Fruit fly (Drosophila melanogaster) whole organism, pupa: ENCODE measurements around the gene CG18135.

ENCODE experiments used
- CG10348 ChIP-seq: fragments of 200-800 bp; sonication (Bioruptor generic); IDR thresholded peaks from 2 replicates; pipeline ENCODE4 v1.3.6; 2022; ENCODE audit warnings: missing biosample characterization, missing genetic modification characterization
- CG12605 ChIP-seq: fragments of 200-800 bp; sonication (Bioruptor generic); IDR thresholded peaks from 2 replicates; pipeline ENCODE4 v1.3.6; 2022; ENCODE audit warnings: missing biosample characterization, missing genetic modification characterization
- CG13204 ChIP-seq: fragments of 200-800 bp; sonication (Bioruptor generic); optimal IDR thresholded peaks from 2 replicates; lab custom pipeline; 2018; ENCODE audit warnings: missing biosample characterization, mild to moderate bottlenecking, missing genetic modification characterization, moderate library complexity
- CG14655 ChIP-seq: fragments of 200-800 bp; sonication (Bioruptor generic); optimal IDR thresholded peaks from 3 replicates; lab custom pipeline; 2017; ENCODE audit warnings: mild to moderate bottlenecking, missing biosample characterization, missing genetic modification reagents, missing genetic modification characterization
- CG15710 ChIP-seq: fragments of 200-800 bp; sonication (Bioruptor generic); optimal IDR thresholded peaks from 2 replicates; lab custom pipeline; 2018; ENCODE audit warnings: missing biosample characterization, mild to moderate bottlenecking, missing genetic modification characterization, moderate library complexity
- CG17806 ChIP-seq: fragments of 200-800 bp; sonication (Bioruptor generic); optimal IDR thresholded peaks from 2 replicates; lab custom pipeline; 2018; ENCODE audit warnings: missing biosample characterization, mild to moderate bottlenecking, missing genetic modification characterization, moderate library complexity
- CG32121 ChIP-seq: fragments of 200-800 bp; sonication (Bioruptor generic); IDR thresholded peaks from 2 replicates; pipeline ENCODE4 v1.3.6; 2022; ENCODE audit warnings: missing biosample characterization, missing genetic modification characterization
- CG34367 ChIP-seq: fragments of 200-800 bp; sonication (Bioruptor generic); optimal IDR thresholded peaks from 2 replicates; lab custom pipeline; 2018; ENCODE audit warnings: missing biosample characterization, mild to moderate bottlenecking, missing genetic modification characterization
- CG4496 ChIP-seq: fragments of 200-800 bp; sonication (Bioruptor generic); IDR thresholded peaks from 3 replicates; pipeline ENCODE4 v1.3.6; 2022; ENCODE audit warnings: missing biosample characterization, missing genetic modification characterization
- CG8159 ChIP-seq: fragments of 200-800 bp; sonication (Bioruptor generic); optimal IDR thresholded peaks from 3 replicates; lab custom pipeline; 2018; ENCODE audit warnings: missing biosample characterization, mild to moderate bottlenecking, missing genetic modification characterization, moderate library complexity
- CG8301 ChIP-seq: fragments of 200-800 bp; sonication (Bioruptor generic); optimal IDR thresholded peaks from 2 replicates; lab custom pipeline; 2018; ENCODE audit warnings: missing biosample characterization, mild to moderate bottlenecking, missing genetic modification characterization
- CG9948 ChIP-seq: fragments of 200-800 bp; sonication (Bioruptor generic); optimal IDR thresholded peaks from 2 replicates; lab custom pipeline; 2018; ENCODE audit warnings: missing biosample characterization, mild to moderate bottlenecking, missing genetic modification characterization, moderate library complexity
- D1 ChIP-seq: fragments of 200-800 bp; sonication (Bioruptor generic); optimal IDR thresholded peaks from 2 replicates; lab custom pipeline; 2018; ENCODE audit warnings: missing biosample characterization, mild to moderate bottlenecking, missing genetic modification characterization, moderate library complexity
- EcR ChIP-seq: fragments of 200-800 bp; sonication (Bioruptor generic); optimal IDR thresholded peaks from 3 replicates; lab custom pipeline; 2019; ENCODE audit warnings: missing biosample characterization, missing genetic modification characterization, mild to moderate bottlenecking, moderate library complexity, missing genetic modification reagents
- Ets98B ChIP-seq: fragments of 200-800 bp; sonication (Bioruptor generic); IDR thresholded peaks from 2 replicates; pipeline ENCODE4 v1.3.6; 2022; ENCODE audit warnings: missing biosample characterization, missing genetic modification characterization
- Pif1A ChIP-seq: fragments of 200-800 bp; sonication (Bioruptor generic); optimal IDR thresholded peaks from 3 replicates; lab custom pipeline; 2016; ENCODE audit warnings: missing biosample characterization, missing genetic modification characterization
- Pif1B ChIP-seq: fragments of 200-800 bp; sonication (Bioruptor generic); optimal IDR thresholded peaks from 3 replicates; lab custom pipeline; 2016; ENCODE audit warnings: missing biosample characterization, missing genetic modification characterization
- Snoo ChIP-seq: fragments of 200-800 bp; sonication (Bioruptor generic); optimal IDR thresholded peaks from 3 replicates; lab custom pipeline; 2017; ENCODE audit warnings: missing biosample characterization, mild to moderate bottlenecking, missing genetic modification characterization, inconsistent platforms
- fd96Ca ChIP-seq: fragments of 200-800 bp; sonication (Bioruptor generic); IDR thresholded peaks from 3 replicates; pipeline ENCODE4 v1.3.6; 2022; ENCODE audit warnings: missing biosample characterization, missing genetic modification characterization
- gl ChIP-seq: fragments of 200-800 bp; sonication (Bioruptor generic); optimal IDR thresholded peaks from 2 replicates; lab custom pipeline; 2018; ENCODE audit warnings: missing biosample characterization, mild to moderate bottlenecking, missing genetic modification characterization
- rn ChIP-seq: fragments of 200-800 bp; sonication (Bioruptor generic); IDR thresholded peaks from 2 replicates; pipeline ENCODE4 v1.3.6; 2022; ENCODE audit warnings: missing biosample characterization, missing genetic modification characterization

CG18135 gene

dm6 chr3L:18998284-18998830 is 274 bp upstream of the CG18135 start:
- no peak for TF ChIP-seq CG9948 (tag; lab: Kevin White, UChicago)
- TF ChIP-seq CG4496, result peak; percentile 37; the same call in 1 of the 3 replicates
- TF ChIP-seq CG10348 (GFP tag; lab: Robert Waterston, UW), result no peak
- no peak for TF ChIP-seq Pif1B
- no peak for TF ChIP-seq CG15710
- TF ChIP-seq Ets98B, result peak; percentile 19; the same call in 1 of the 2 replicates
- no peak for TF ChIP-seq CG13204
- no peak for TF ChIP-seq fd96Ca (GFP tag; lab: Robert Waterston, UW)
- peak; percentile 14 for TF ChIP-seq EcR (GFP tag; lab: Kevin White, UChicago)
- no peak for TF ChIP-seq CG32121 (GFP tag; lab: Robert Waterston, UW)
- TF ChIP-seq D1, result no peak
- no peak for TF ChIP-seq gl (tag; lab: Kevin White, UChicago)
- no peak for TF ChIP-seq CG8301 (tag; lab: Kevin White, UChicago)

- TF ChIP-seq CG8301 (tag; lab: Kevin White, UChicago) (no peak), CG4496 (no peak), rn (no peak), Ets98B (peak; percentile 7; the same call in 1 of the 2 replicates), EcR (GFP tag; lab: Kevin White, UChicago) (peak; percentile 42), CG17806 (tag; lab: Kevin White, UChicago) (no peak), D1 (no peak), CG15710 (no peak), gl (tag; lab: Kevin White, UChicago) (no peak), Pif1A (GFP tag; lab: Kevin White, UChicago) (no peak)
Observed at dm6 chr3L:18996774-18997589, 1.1 kb downstream of the CG18135 start.

- TF ChIP-seq CG10348 (GFP tag; lab: Robert Waterston, UW) (no peak), Pif1A (GFP tag; lab: Kevin White, UChicago) (peak; percentile 53), CG32121 (GFP tag; lab: Robert Waterston, UW) (peak; percentile 70), CG15710 (peak; percentile 60), CG8159 (tag; lab: Kevin White, UChicago) (peak; percentile 76), EcR (GFP tag; lab: Kevin White, UChicago) (peak; percentile 96), Snoo (peak; percentile 24), CG4496 (peak; percentile 89), CG9948 (tag; lab: Kevin White, UChicago) (peak; percentile 65), CG34367 (tag; lab: Kevin White, UChicago) (peak; percentile 38), CG17806 (tag; lab: Kevin White, UChicago) (peak; percentile 26), CG8301 (tag; lab: Kevin White, UChicago) (peak; percentile 50), CG12605 (GFP tag; lab: Robert Waterston, UW) (peak; percentile 69), gl (tag; lab: Kevin White, UChicago) (no peak), CG14655 (GFP tag; lab: Kevin White, UChicago) (peak; percentile 68), Pif1B (peak; percentile 14), D1 (peak; percentile 42), CG13204 (peak; percentile 87), Ets98B (peak; percentile 64), fd96Ca (GFP tag; lab: Robert Waterston, UW) (peak; percentile 80), rn (0 out of 2 replicates have a peak, but pooled peaks have one; percentile 23)
Observed at dm6 chr3L:18996030-18996773, 1.9 kb downstream of the CG18135 start.

DNA sequence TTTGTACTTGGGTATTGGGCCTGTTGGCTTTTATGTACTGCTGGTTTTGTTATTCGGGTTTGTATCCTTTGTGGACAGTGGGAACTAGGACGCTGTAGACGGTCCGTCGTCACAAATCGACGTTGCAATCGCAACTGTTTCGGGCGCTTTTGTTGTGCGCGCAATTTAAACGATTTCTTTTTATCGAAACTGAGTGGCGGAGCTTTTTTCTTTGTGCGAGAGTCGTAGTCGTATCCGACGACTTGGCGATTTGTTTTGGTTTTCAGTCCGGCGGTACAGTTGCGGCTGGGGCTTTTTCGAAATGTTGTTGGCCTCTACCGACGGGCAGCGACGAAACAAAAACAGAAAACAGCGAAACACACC is 2.4 kb downstream of the CG18135 start:
- peak; percentile 29 for TF ChIP-seq CG13204
- TF ChIP-seq EcR (GFP tag; lab: Kevin White, UChicago), result peak; percentile 87
- TF ChIP-seq CG9948 (tag; lab: Kevin White, UChicago), result no peak
- TF ChIP-seq CG4496, result peak; percentile 32; the same call in 1 of the 3 replicates
- TF ChIP-seq gl (tag; lab: Kevin White, UChicago), result no peak
- TF ChIP-seq, all 21 proteins: peak for 3

dm6 chr3L:18994505-18994969 is 3.5 kb downstream of the CG18135 start:
- TF ChIP-seq EcR (GFP tag; lab: Kevin White, UChicago) (peak; percentile 39), CG34367 (tag; lab: Kevin White, UChicago) (no peak), rn (no peak)
